Fruit fly (Drosophila melanogaster): Measurements from ENCODE around the gene CG15312.

The CG15312 gene

DNA sequence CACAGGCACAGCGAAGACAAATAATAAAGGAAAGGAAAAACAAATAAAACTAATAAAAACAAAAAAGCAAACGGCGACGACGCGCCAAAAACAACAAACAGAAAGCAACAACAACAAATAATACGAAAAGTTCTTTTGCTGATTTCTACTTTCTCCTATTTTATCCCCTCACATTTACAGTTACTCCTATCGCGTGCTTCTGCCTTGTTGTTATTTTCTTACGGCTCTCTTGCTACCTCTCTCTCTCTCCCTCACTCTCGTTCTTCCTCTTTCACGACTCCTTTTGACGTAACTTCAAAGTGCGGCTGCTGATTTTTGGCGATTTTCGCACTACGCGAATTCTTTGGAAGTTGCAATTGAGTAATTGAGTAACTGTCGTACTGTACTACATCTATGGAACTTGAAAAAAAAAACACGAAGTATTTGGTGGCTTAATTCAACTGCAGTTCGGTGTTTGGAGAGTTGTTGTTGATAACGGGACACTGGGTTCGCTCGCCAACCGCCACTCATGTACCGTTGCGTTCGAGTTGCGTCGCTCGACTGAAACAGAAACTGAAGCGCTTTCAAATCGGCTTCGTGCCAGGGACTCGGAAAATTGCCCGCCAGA lies at the start of gene CG15312:
Gene CG15312, minus strand, starts transcription at position 544 of the 607 bp plus-strand sequence.
- TF ChIP-seq Myc (optimal IDR thresholded peaks at IDR 0.05) (no peak), h (optimal IDR thresholded peaks at IDR 0.05) (no peak), ttk (optimal IDR thresholded peaks at IDR 0.05) (no peak), psq (optimal IDR thresholded peaks at IDR 0.05) (no peak), Sin3A (optimal IDR thresholded peaks at IDR 0.05) (no peak), insv (optimal IDR thresholded peaks at IDR 0.05) (no peak)

DNA sequence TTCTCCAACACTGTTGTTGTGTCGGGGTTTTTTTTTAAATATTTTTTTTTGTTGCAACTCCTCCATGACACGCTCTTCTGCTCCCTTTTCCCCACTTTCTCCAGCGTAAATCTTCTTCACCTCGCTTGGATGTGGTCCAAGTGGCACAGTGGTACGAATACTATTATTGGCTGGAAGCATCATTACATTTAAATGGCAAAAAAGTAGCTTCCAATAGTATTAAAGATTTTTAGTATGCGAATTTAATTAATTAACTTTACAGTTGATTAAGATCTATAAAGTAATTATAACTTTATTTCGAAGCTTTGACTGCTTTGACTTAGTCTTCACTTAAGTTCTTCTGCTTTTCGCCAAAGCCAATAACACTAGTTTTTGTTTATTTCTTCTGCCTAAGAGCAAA lies 47.7 kb upstream of the CG15312 start:
- TF ChIP-seq h (optimal IDR thresholded peaks at IDR 0.05) = no peak

DNA sequence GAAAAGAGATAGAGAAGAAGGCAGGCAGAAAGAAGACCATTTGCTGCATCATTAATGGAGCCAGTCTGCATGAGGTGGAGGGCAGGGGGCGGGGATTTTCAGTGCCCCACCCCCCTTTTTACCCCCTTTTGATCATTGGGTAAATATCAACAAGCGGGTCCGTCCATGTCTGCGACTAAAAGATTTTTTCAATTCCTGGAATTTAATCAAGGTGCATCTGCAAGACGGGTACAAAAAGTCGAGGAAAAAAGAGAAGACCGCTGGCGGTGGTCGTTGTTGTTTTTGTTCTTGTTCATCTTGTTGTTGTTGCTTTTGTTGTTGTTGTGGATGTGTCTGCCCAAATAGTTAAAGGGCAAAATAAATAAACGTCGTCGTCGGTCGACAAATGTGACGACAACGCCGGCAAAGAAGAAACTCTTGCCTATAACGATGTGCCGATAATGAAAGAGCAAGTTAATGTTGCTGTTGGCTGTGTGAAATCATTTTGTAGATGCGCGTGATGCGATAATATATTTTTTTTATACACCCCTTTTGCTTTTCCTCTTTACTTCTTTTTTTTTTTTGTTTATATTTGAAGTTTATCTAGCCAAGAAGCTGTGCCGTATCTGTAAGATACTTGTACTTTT lies 45.0 kb upstream of the CG15312 start:
- TF ChIP-seq Myc (optimal IDR thresholded peaks at IDR 0.05) (no peak), psq (optimal IDR thresholded peaks at IDR 0.05) (no peak), insv (optimal IDR thresholded peaks at IDR 0.05) (no peak), h (optimal IDR thresholded peaks at IDR 0.05) (no peak), ttk (optimal IDR thresholded peaks at IDR 0.05) (no peak), Sin3A (optimal IDR thresholded peaks at IDR 0.05) (no peak)

DNA sequence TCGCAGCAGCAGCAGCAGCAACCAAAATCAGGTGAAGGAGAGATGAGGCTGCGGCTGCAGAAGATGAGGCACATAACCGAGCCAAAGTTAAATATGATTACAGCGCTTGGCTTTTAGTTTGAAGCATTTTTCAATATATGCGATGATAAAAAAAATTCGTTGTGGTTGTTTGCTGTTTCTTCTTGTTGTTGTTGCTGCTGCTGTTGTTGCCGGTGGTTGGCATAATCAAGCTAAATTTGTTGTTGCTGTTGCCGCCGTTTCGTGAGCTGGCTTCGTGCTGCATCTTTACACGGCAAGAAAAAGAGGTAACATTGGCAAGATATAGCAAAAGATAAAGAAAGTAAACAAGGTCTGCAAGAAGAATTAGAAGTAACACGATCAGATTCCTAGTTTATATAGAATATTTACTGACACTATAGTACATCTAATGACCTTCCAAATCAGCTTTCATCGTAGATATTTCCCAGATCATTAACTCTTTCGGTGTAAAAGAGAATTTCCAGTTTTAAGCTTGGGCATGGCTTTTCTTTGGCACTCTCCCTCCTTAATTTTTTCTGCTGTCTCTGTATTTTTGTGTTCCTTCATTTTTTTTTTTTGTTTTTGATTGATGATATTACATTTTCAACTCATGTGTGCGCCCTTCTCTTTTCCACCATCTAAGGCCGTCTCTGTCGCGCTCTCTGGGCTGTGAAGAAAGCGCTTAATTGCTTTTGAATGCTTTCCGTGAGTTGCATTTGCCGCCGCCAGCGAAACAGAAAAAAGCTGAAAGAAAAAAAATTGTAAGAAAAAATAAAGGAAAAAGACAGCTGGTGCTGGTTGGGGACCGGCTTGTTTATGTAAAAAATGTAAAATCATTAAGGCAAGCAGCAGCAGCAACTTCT lies 43.5 kb upstream of the CG15312 start:
- TF ChIP-seq h (optimal IDR thresholded peaks at IDR 0.05) (no peak), Myc (optimal IDR thresholded peaks at IDR 0.05) (no peak), insv (optimal IDR thresholded peaks at IDR 0.05) (no peak)

DNA sequence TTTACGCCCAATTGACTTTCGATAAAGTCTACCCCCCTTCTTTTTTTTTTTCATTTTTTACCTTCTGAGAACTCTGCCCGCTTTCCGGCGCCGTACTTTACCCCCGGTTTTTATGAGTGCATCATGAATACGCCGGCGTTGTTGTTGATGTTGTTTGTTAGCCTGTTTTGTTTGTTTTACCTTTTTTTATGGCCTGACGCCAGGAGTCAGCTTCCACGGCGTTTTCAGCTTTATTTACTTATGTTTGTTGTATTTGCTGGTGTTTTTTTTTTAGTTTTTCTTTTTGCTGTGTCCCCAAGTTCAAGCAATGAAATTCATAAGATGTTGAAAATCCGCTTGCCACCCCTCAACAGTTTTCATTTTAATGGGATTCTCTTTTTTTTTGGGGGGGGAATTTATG lies 40.2 kb upstream of the CG15312 start:
- TF ChIP-seq psq (optimal IDR thresholded peaks at IDR 0.05) = no peak
- no peak for TF ChIP-seq insv (optimal IDR thresholded peaks at IDR 0.05)
- no peak for TF ChIP-seq Sin3A (optimal IDR thresholded peaks at IDR 0.05)
- no peak for TF ChIP-seq h (optimal IDR thresholded peaks at IDR 0.05)
- no peak for TF ChIP-seq Myc (optimal IDR thresholded peaks at IDR 0.05)
- TF ChIP-seq ttk (optimal IDR thresholded peaks at IDR 0.05) = no peak

DNA sequence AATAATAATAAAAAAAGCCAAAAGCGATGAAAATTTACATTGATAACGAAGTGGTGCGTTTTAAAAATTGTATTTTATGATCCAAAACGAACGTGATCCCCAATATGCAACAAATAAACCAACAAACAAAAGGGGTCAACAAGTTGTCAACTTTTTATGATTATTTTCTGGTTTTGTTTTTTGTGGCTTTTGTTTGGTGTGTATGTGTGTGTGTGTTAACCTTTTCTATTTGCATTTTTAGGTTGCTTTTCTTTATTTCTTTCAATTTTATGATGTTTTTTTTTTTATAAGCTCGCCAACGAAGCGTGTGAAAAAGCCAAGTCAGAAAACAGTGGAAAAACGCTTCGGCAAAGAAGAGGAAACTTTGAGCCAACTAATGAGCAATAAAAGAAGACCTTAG lies 37.6 kb upstream of the CG15312 start:
- no peak for TF ChIP-seq h (optimal IDR thresholded peaks at IDR 0.05)
- no peak for TF ChIP-seq ttk (optimal IDR thresholded peaks at IDR 0.05)
- no peak for TF ChIP-seq Sin3A (optimal IDR thresholded peaks at IDR 0.05)
- no peak for TF ChIP-seq Myc (optimal IDR thresholded peaks at IDR 0.05)
- no peak for TF ChIP-seq psq (optimal IDR thresholded peaks at IDR 0.05)
- no peak for TF ChIP-seq insv (optimal IDR thresholded peaks at IDR 0.05)

DNA sequence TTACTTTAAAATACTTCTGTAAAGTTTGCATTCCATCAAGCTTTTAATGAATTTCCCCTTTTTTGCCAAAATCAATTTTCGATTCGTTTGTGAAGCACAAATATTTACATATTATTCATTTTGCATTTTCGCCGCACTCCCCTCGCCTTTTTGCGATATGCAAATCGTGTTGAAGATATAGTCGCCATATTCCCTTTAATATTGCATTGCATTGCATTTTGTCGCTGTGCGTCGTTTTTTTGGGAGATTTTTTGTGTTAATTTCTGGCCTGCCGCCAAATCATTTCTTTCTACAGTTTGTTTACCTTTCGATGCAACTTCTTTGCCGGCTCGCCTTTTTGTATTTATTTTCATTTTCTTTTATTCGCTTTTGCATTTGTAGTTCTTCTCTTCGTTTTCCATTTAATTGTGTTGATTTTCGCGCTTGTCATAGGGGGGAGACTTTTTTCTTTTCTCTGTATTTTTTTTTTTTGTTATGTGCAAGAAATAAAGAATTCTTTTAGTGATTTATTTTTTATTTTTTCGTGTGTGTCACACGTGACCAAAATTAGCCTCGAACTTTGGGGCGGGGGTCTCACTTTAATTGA lies 36.0 kb upstream of the CG15312 start:
- TF ChIP-seq ttk (optimal IDR thresholded peaks at IDR 0.05) (no peak), Myc (optimal IDR thresholded peaks at IDR 0.05) (no peak), insv (optimal IDR thresholded peaks at IDR 0.05) (no peak), h (optimal IDR thresholded peaks at IDR 0.05) (no peak), psq (optimal IDR thresholded peaks at IDR 0.05) (no peak), Sin3A (optimal IDR thresholded peaks at IDR 0.05) (no peak)

DNA sequence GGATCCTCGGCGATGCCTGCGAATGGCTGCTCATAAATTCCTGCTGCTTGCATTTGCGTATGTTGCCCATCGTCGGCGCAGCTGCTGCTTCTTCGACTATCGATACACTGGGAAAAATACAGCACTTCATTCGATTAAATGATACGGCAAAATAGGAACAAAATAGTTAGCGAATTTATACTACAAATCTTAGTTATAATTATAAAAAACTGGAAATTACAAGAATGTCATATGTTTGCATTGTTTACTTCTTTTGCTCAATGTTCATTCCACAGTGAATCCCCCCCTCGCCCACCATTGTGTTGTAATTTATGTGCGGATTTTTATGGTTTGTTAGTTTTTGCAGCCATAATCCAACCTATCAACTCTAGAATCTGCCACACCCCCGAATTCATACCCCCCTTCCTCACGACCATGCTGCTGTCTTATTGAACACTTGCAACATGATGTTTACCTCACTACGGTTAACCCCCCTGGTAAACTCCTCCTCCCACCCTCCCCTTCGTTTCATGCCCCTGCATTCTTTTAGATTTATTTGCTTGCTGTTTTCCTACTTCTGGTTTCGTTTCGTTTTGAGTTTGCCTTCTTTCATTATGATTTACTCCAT lies 35.1 kb upstream of the CG15312 start:
- TF ChIP-seq Sin3A (optimal IDR thresholded peaks at IDR 0.05) = no peak
- TF ChIP-seq ttk (optimal IDR thresholded peaks at IDR 0.05) = no peak
- TF ChIP-seq psq (optimal IDR thresholded peaks at IDR 0.05) = no peak
- TF ChIP-seq insv (optimal IDR thresholded peaks at IDR 0.05) = no peak
- TF ChIP-seq Myc (optimal IDR thresholded peaks at IDR 0.05) = no peak
- no peak for TF ChIP-seq h (optimal IDR thresholded peaks at IDR 0.05)

DNA sequence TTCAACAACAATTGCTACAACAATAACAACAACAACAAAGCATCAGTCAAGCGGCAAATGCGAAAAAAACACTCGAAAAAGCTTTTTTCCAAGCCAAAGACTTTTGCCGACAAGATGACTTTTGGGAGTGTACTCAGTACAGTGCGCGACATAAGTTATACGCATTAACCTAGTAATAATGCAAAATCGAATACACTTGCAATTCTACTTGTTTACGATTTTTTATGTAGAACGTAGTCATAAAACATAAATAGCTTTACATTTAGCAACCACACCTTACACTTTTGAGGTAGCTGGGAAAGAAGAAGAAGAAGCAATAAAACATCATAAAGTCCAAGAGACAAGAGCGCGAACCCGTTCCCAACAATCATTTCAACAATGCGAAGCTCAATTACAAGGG lies 33.8 kb upstream of the CG15312 start:
- no peak for TF ChIP-seq h (optimal IDR thresholded peaks at IDR 0.05)
- no peak for TF ChIP-seq ttk (optimal IDR thresholded peaks at IDR 0.05)
- TF ChIP-seq Myc (optimal IDR thresholded peaks at IDR 0.05) = no peak
- no peak for TF ChIP-seq Sin3A (optimal IDR thresholded peaks at IDR 0.05)
- no peak for TF ChIP-seq insv (optimal IDR thresholded peaks at IDR 0.05)
- no peak for TF ChIP-seq psq (optimal IDR thresholded peaks at IDR 0.05)

DNA sequence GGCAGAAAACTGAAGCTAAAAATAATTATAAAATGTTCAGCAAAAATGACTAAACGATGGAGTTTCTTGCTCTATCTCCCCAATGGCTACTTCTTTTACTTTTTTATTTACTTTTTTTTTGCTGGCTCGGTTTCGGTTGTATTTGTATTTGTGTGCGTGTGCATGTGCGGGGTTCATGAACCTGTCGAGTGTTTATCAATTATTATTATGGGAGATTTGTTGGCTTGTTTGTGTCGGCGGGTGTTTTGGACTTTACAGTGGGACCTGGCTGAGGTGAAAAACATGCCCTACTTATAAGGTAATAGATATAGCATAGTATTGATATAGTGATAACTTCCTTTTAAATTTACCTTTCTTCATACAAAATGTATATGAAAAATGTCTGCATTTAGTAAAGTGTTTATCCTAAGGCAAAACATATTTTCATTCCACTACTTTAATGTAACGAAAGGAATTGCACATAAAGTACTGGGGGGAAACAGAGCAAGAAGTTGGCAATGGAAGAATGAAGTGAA lies 33.0 kb upstream of the CG15312 start:
- TF ChIP-seq Sin3A (optimal IDR thresholded peaks at IDR 0.05) = no peak
- no peak for TF ChIP-seq h (optimal IDR thresholded peaks at IDR 0.05)
- no peak for TF ChIP-seq psq (optimal IDR thresholded peaks at IDR 0.05)
- TF ChIP-seq Myc (optimal IDR thresholded peaks at IDR 0.05) = no peak
- TF ChIP-seq insv (optimal IDR thresholded peaks at IDR 0.05) = no peak
- TF ChIP-seq ttk (optimal IDR thresholded peaks at IDR 0.05) = no peak

DNA sequence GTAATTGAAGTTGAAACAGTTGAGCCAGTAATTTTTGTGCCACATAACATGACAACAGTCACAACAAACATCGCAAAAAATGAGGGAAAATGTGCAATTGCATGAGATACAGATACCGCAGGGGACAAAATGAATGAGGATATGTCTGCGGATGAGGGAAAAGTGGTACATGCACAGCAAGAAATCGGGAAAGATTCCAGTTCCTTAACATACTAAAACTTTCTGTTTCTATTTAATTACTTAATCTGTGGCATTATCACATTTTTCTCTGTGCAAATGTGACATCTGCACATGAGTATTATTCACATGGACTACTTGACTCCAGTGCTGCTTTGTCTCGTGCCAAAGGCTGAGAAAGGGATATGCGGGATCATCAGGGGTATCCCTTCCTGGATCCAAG lies 22.1 kb upstream of the CG15312 start:
- TF ChIP-seq h (optimal IDR thresholded peaks at IDR 0.05) = no peak
- no peak for TF ChIP-seq ttk (optimal IDR thresholded peaks at IDR 0.05)
- TF ChIP-seq insv (optimal IDR thresholded peaks at IDR 0.05) = no peak
- no peak for TF ChIP-seq Myc (optimal IDR thresholded peaks at IDR 0.05)

DNA sequence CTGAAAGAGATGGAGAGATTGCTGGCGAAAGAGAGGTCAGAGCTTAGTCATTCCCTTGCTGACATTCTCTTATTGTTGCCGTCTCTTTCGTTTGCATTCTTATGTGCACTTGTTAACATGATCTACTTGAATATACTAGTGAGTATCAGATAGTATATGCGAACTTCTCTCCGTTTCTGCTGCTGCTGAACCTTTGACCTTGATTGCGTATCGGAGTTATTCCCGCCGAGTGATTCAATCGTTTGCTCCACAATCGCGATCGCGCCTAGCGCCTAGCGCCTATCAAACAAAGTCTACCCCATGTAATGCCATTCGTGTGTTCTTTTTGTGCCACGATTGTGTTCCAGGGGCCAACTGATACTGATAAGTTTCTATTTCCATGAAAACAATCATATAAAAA lies 18.5 kb upstream of the CG15312 start:
- TF ChIP-seq psq (optimal IDR thresholded peaks at IDR 0.05) = no peak
- no peak for TF ChIP-seq insv (optimal IDR thresholded peaks at IDR 0.05)
- no peak for TF ChIP-seq ttk (optimal IDR thresholded peaks at IDR 0.05)
- no peak for TF ChIP-seq Myc (optimal IDR thresholded peaks at IDR 0.05)
- no peak for TF ChIP-seq h (optimal IDR thresholded peaks at IDR 0.05)
- TF ChIP-seq Sin3A (optimal IDR thresholded peaks at IDR 0.05) = no peak
